Worm (Caenorhabditis elegans) whole organism, young adult: ENCODE measurements around the gene zak-1.
A peak's percentile ranks its signal among the peaks of the same experiment; 100 is the strongest.

Experiments
- F23B12.7 ChIP-seq: sonication (generic microtip); optimal IDR thresholded peaks from 2 replicates; lab custom pipeline; 2017; ENCODE audit warnings: missing genetic modification characterization, mild to moderate bottlenecking, missing compliant biosample characterization, antibody characterized with exemption, moderate library complexity; ENCODE audit not compliant: insufficient read depth
- T26A5.8 ChIP-seq: sonication (generic microtip); optimal IDR thresholded peaks from 2 replicates; lab custom pipeline; 2016; ENCODE audit warnings: missing genetic modification characterization, missing compliant biosample characterization
- attf-3 ChIP-seq: fragments of 200-800 bp; sonication (Bioruptor generic); conservative IDR thresholded peaks from 2 replicates; pipeline ENCODE4 v1.3.6; 2022; ENCODE audit warnings: missing genetic modification reagents, missing genetic modification characterization, missing compliant biosample characterization
- ceh-91 ChIP-seq: fragments of 200-800 bp; sonication (Bioruptor generic); IDR thresholded peaks from 2 replicates; pipeline ENCODE4 v1.3.6; 2022; ENCODE audit warnings: missing genetic modification reagents, missing genetic modification characterization, missing compliant biosample characterization
- chd-7 ChIP-seq: sonication (generic microtip); optimal IDR thresholded peaks from 2 replicates; lab custom pipeline; 2016; ENCODE audit warnings: mild to moderate bottlenecking, missing genetic modification characterization, moderate library complexity, missing compliant biosample characterization
- die-1 ChIP-seq: sonication (generic microtip); optimal IDR thresholded peaks from 2 replicates; lab custom pipeline; 2016; ENCODE audit warnings: missing genotype, mild to moderate bottlenecking, missing genetic modification characterization, missing compliant biosample characterization
- dpff-1 ChIP-seq: sonication (generic microtip); optimal IDR thresholded peaks from 2 replicates; lab custom pipeline; 2017; ENCODE audit warnings: mild to moderate bottlenecking, missing genetic modification characterization, missing compliant biosample characterization
- let-607 ChIP-seq, 2 experiments: fragments of 200-800 bp in 1 of 2; sonication (Bioruptor generic) in 1 of 2; sonication (generic microtip) in 1 of 2; optimal IDR thresholded peaks; 2 replicates each; lab custom pipeline; 2016 to 2018; ENCODE audit warnings: mild to moderate bottlenecking in 2 of 2, missing compliant biosample characterization in 2 of 2, missing genetic modification characterization in 2 of 2, moderate library complexity in 2 of 2, missing genotype in 1 of 2
- nhr-80 ChIP-seq: sonication (generic microtip); optimal IDR thresholded peaks from 2 replicates; lab custom pipeline; 2016; ENCODE audit warnings: missing genetic modification characterization, missing compliant biosample characterization
- pbrm-1 ChIP-seq: fragments of 200-800 bp; sonication (Bioruptor generic); IDR thresholded peaks from 2 replicates; pipeline ENCODE4 v1.3.6; 2022; ENCODE audit warnings: missing genetic modification reagents, missing genetic modification characterization, missing compliant biosample characterization
- rpc-1 ChIP-seq, 2 experiments: fragments of 150-350 bp in 1 of 2; sonication (generic microtip) in 1 of 2; optimal IDR thresholded peaks; 2 replicates each; lab custom pipeline; 2014 to 2018; ENCODE audit warnings: missing biosample characterization in 1 of 2, missing genetic modification characterization in 1 of 2, missing genetic modification reagents in 1 of 2, missing genotype in 1 of 2
- tbp1 ChIP-seq: fragments of 200-800 bp; sonication (Bioruptor generic); optimal IDR thresholded peaks from 2 replicates; lab custom pipeline; 2018; ENCODE audit warnings: mild to moderate bottlenecking, missing genetic modification characterization, missing compliant biosample characterization
- zim-3 ChIP-seq: sonication (generic microtip); optimal IDR thresholded peaks from 2 replicates; lab custom pipeline; 2017; ENCODE audit warnings: mild to moderate bottlenecking, missing genetic modification characterization, moderate library complexity, missing compliant biosample characterization
- ztf-22 ChIP-seq: fragments of 200-800 bp; sonication (Bioruptor generic); optimal IDR thresholded peaks from 2 replicates; lab custom pipeline; 2018; ENCODE audit warnings: mild to moderate bottlenecking, missing genetic modification characterization, moderate library complexity, missing compliant biosample characterization

Gene zak-1

ce11 chrIII:6805397-6805796, 51.2 kb downstream of the zak-1 start (continued):
- TF ChIP-seq rpc-1 (optimal IDR thresholded peaks at IDR 0.05; lab: Kevin White, UChicago) (peak; percentile 61), rpc-1 (tag; optimal IDR thresholded peaks at IDR 0.05; lab: Kevin White, UChicago) (peak; percentile 77), die-1 (tag; lab: Kevin White, UChicago) (peak; percentile 69), tbp1 (GFP tag; lab: Kevin White, UChicago) (peak; percentile 96), zim-3 (tag; lab: Kevin White, UChicago) (no peak), ceh-91 (GFP tag; lab: Robert Waterston, UW) (no peak), attf-3 (GFP tag; lab: Robert Waterston, UW) (peak; percentile 26; the same call in 1 of the 2 replicates), pbrm-1 (no peak), let-607 (tag; optimal IDR thresholded peaks at IDR 0.05; lab: Kevin White, UChicago) (no peak), dpff-1 (tag; lab: Kevin White, UChicago) (no peak), ztf-22 (no peak), F23B12.7 (tag; lab: Kevin White, UChicago) (peak; percentile 70), chd-7 (tag; lab: Kevin White, UChicago) (no peak)

- no peak for TF ChIP-seq T26A5.8 (tag; lab: Kevin White, UChicago)
- peak; percentile 49 for TF ChIP-seq nhr-80 (tag; lab: Kevin White, UChicago)
Measured at ce11 chrIII:6803107-6803506, 53.5 kb downstream of the zak-1 start.
